Worm (Caenorhabditis elegans) whole organism, late embryonic: ENCODE measurements around the gene Y82E9BL.1.
"Not testable (repeated sequence)": the region's sequence is repeated elsewhere in the genome, so short reads cannot be mapped to it uniquely, and the experiment has no call there.

Experiments used
- C08G9.2 ChIP-seq: sonication (generic microtip); optimal IDR thresholded peaks from 2 replicates; lab custom pipeline; 2016; ENCODE audit warnings: mild to moderate bottlenecking, missing genetic modification characterization, moderate library complexity, missing compliant biosample characterization
- K09A11.1 ChIP-seq: sonication (generic microtip); optimal IDR thresholded peaks from 2 replicates; lab custom pipeline; 2017; ENCODE audit warnings: antibody characterized with exemption, mild to moderate bottlenecking, missing genetic modification characterization, missing compliant biosample characterization; ENCODE audit not compliant: insufficient read depth
- T23F11.4 ChIP-seq: fragments of 200-800 bp; sonication (Bioruptor generic); optimal IDR thresholded peaks from 2 replicates; lab custom pipeline; 2018; ENCODE audit warnings: mild to moderate bottlenecking, missing genetic modification characterization, missing compliant biosample characterization
- Y22D7AL.16 ChIP-seq: sonication (generic microtip); optimal IDR thresholded peaks from 2 replicates; lab custom pipeline; 2016; ENCODE audit warnings: missing genetic modification characterization, missing compliant biosample characterization
- ceh-19 ChIP-seq: fragments of 200-800 bp; sonication (Bioruptor generic); optimal IDR thresholded peaks from 2 replicates; lab custom pipeline; 2018; ENCODE audit warnings: mild to moderate bottlenecking, missing genetic modification characterization, missing compliant biosample characterization
- ceh-24 ChIP-seq: sonication (generic microtip); optimal IDR thresholded peaks from 2 replicates; lab custom pipeline; 2016; ENCODE audit warnings: mild to moderate bottlenecking, missing genetic modification characterization, missing compliant biosample characterization
- ceh-30 ChIP-seq: fragments of 150-350 bp; optimal IDR thresholded peaks from 2 replicates; lab custom pipeline; 2014; ENCODE audit warnings: missing biosample characterization, missing genetic modification characterization
- ceh-45 ChIP-seq: fragments of 200-800 bp; sonication (Bioruptor generic); IDR thresholded peaks from 2 replicates; pipeline ENCODE4 v1.3.6; 2022; ENCODE audit warnings: missing genetic modification reagents, missing genetic modification characterization, missing compliant biosample characterization
- ceh-6 ChIP-seq: fragments of 200-800 bp; sonication (Bioruptor generic); optimal IDR thresholded peaks from 2 replicates; lab custom pipeline; 2018; ENCODE audit warnings: mild to moderate bottlenecking, missing genetic modification characterization, missing compliant biosample characterization
- dmd-4 ChIP-seq: sonication (generic microtip); optimal IDR thresholded peaks from 2 replicates; lab custom pipeline; 2016; ENCODE audit warnings: borderline replicate concordance, missing genetic modification characterization, missing compliant biosample characterization
- dve-1 ChIP-seq: sonication (generic microtip); optimal IDR thresholded peaks from 2 replicates; lab custom pipeline; 2017; ENCODE audit warnings: antibody characterized with exemption, mild to moderate bottlenecking, missing genetic modification characterization, missing compliant biosample characterization
- elt-2 ChIP-seq: sonication (generic microtip); optimal IDR thresholded peaks from 2 replicates; lab custom pipeline; 2016; ENCODE audit warnings: missing genetic modification reagents, missing genetic modification characterization, missing compliant biosample characterization
- ets-4 ChIP-seq: sonication (generic microtip); optimal IDR thresholded peaks from 2 replicates; lab custom pipeline; 2016; ENCODE audit warnings: missing genetic modification characterization, missing compliant biosample characterization
- eyg-1 ChIP-seq: sonication (generic microtip); optimal IDR thresholded peaks from 2 replicates; lab custom pipeline; 2016; ENCODE audit warnings: missing genotype, missing genetic modification characterization, missing compliant biosample characterization
- gmeb-2 ChIP-seq: sonication (generic microtip); optimal IDR thresholded peaks from 2 replicates; lab custom pipeline; 2016; ENCODE audit warnings: missing genetic modification characterization, inconsistent platforms, missing compliant biosample characterization
- hlh-13 ChIP-seq: fragments of 200-800 bp; sonication (Bioruptor generic); optimal IDR thresholded peaks from 2 replicates; lab custom pipeline; 2018; ENCODE audit warnings: mild to moderate bottlenecking, missing genetic modification characterization, missing compliant biosample characterization
- hlh-8 ChIP-seq: sonication (generic microtip); optimal IDR thresholded peaks from 2 replicates; lab custom pipeline; 2016; ENCODE audit warnings: missing genotype, missing genetic modification characterization, missing compliant biosample characterization
- lin-11 ChIP-seq: fragments of 200-800 bp; sonication (Bioruptor generic); optimal IDR thresholded peaks from 2 replicates; lab custom pipeline; 2018; ENCODE audit warnings: mild to moderate bottlenecking, missing genetic modification characterization, missing compliant biosample characterization
- mec-3 ChIP-seq: sonication (generic microtip); optimal IDR thresholded peaks from 2 replicates; lab custom pipeline; 2016; ENCODE audit warnings: borderline replicate concordance, missing genetic modification characterization, missing compliant biosample characterization
- nhr-232 ChIP-seq: sonication (generic microtip); optimal IDR thresholded peaks from 2 replicates; lab custom pipeline; 2016; ENCODE audit warnings: missing genetic modification characterization, missing compliant biosample characterization
- odd-2 ChIP-seq: sonication (generic microtip); optimal IDR thresholded peaks from 2 replicates; lab custom pipeline; 2017; ENCODE audit warnings: antibody characterized with exemption, mild to moderate bottlenecking, missing genetic modification characterization, missing compliant biosample characterization
- pha-2 ChIP-seq: sonication (generic microtip); optimal IDR thresholded peaks from 2 replicates; lab custom pipeline; 2017; ENCODE audit warnings: mild to moderate bottlenecking, missing genetic modification characterization, missing compliant biosample characterization
- pha-4 ChIP-seq: fragments of 150-350 bp; optimal IDR thresholded peaks from 2 replicates; lab custom pipeline; 2018; ENCODE audit warnings: missing biosample characterization, missing genetic modification reagents, missing genetic modification characterization
- ref-2 ChIP-seq: sonication (generic microtip); optimal IDR thresholded peaks from 2 replicates; lab custom pipeline; 2016; ENCODE audit warnings: missing genetic modification characterization, missing compliant biosample characterization
- sox-4 ChIP-seq: sonication (generic microtip); optimal IDR thresholded peaks from 2 replicates; lab custom pipeline; 2017; ENCODE audit warnings: mild to moderate bottlenecking, missing genetic modification characterization, inconsistent platforms, missing compliant biosample characterization
- syd-9 ChIP-seq: sonication (generic microtip); optimal IDR thresholded peaks from 2 replicates; lab custom pipeline; 2016; ENCODE audit warnings: mild to moderate bottlenecking, missing genetic modification characterization, moderate library complexity, missing compliant biosample characterization
- tbx-2 ChIP-seq: sonication (generic microtip); optimal IDR thresholded peaks from 2 replicates; lab custom pipeline; 2016; ENCODE audit warnings: missing genetic modification characterization, missing compliant biosample characterization
- tbx-7 ChIP-seq: sonication (generic microtip); optimal IDR thresholded peaks from 2 replicates; lab custom pipeline; 2016; ENCODE audit warnings: missing genotype, missing genetic modification characterization, missing compliant biosample characterization
- unc-3 ChIP-seq, 2 experiments: fragments of 200-800 bp in 1 of 2; sonication (Bioruptor generic) in 1 of 2; sonication (generic microtip) in 1 of 2; conservative IDR thresholded peaks in 1 of 2; optimal IDR thresholded peaks in 1 of 2; 2 replicates each; pipeline versions ENCODE4 v1.3.6 to Lab custom; 2016 to 2022; ENCODE audit warnings: missing compliant biosample characterization in 2 of 2, missing genetic modification characterization in 2 of 2, missing genetic modification reagents in 1 of 2
- unc-42 ChIP-seq: sonication (generic microtip); optimal IDR thresholded peaks from 2 replicates; lab custom pipeline; 2016; ENCODE audit warnings: missing genotype, missing genetic modification characterization, missing compliant biosample characterization
- unc-55 ChIP-seq: sonication (generic microtip); optimal IDR thresholded peaks from 2 replicates; lab custom pipeline; 2017; ENCODE audit warnings: missing biosample characterization, missing genetic modification reagents, missing genetic modification characterization
- unc-86 ChIP-seq: sonication (generic microtip); optimal IDR thresholded peaks from 2 replicates; lab custom pipeline; 2016; ENCODE audit warnings: missing genetic modification characterization, missing compliant biosample characterization

Gene Y82E9BL.1

ce11 chrIII:1372563-1372962 is 17.3 kb upstream of the Y82E9BL.1 start:
- TF ChIP-seq ref-2 (no peak), hlh-8 (tag; lab: Kevin White, UChicago) (peak; percentile 69)

- no peak for TF ChIP-seq lin-11 (tag; lab: Kevin White, UChicago)
- no peak for TF ChIP-seq unc-42 (tag; lab: Kevin White, UChicago)
- TF ChIP-seq odd-2 (tag; lab: Kevin White, UChicago): no peak
- no peak for TF ChIP-seq C08G9.2 (tag; lab: Kevin White, UChicago)
- TF ChIP-seq eyg-1 (tag; lab: Kevin White, UChicago): no peak
- TF ChIP-seq gmeb-2 (tag; lab: Kevin White, UChicago): no peak
- TF ChIP-seq tbx-7 (tag; lab: Kevin White, UChicago): no peak
- TF ChIP-seq ceh-24: no peak
- no peak for TF ChIP-seq dmd-4 (tag; lab: Kevin White, UChicago)
- TF ChIP-seq K09A11.1 (tag; lab: Kevin White, UChicago): no peak
- TF ChIP-seq hlh-13 (GFP tag; lab: Kevin White, UChicago): no peak
- no peak for TF ChIP-seq ceh-30 (tag; lab: Kevin White, UChicago)
- TF ChIP-seq hlh-8 (tag; lab: Kevin White, UChicago): no peak
- no peak for TF ChIP-seq ceh-19 (GFP tag; lab: Kevin White, UChicago)
- no peak for TF ChIP-seq nhr-232
- no peak for TF ChIP-seq unc-55 (GFP tag; lab: Kevin White, UChicago)
These were observed 4.4 kb upstream of the Y82E9BL.1 start, which contains the start of gene Y82E9BR.9 for ce11 chrIII:1359669-1360068. TSS of gene Y82E9BR.9 (minus strand) at chrIII:1359769.

- not testable (repeated sequence) for TF ChIP-seq ets-4; K09A11.1 (tag; lab: Kevin White, UChicago); dve-1 (tag; lab: Kevin White, UChicago)
- TF ChIP-seq, all 69 proteins: peak for 0; not testable (repeated sequence) for 69
These were observed 2.8 kb upstream of the Y82E9BL.1 start, which contains the start of gene Y82E9BR.8 for ce11 chrIII:1357973-1358372. TSS of gene Y82E9BR.8 (minus strand) at chrIII:1358073.

- no peak for TF ChIP-seq sox-4
- TF ChIP-seq syd-9 (tag; lab: Kevin White, UChicago): no peak
- no peak for TF ChIP-seq pha-4 (tag; lab: Kevin White, UChicago)
- TF ChIP-seq tbx-2 (tag; lab: Kevin White, UChicago): no peak
- TF ChIP-seq ceh-6 (GFP tag; lab: Kevin White, UChicago): no peak
These were observed 697 bp downstream of the Y82E9BL.1 start for ce11 chrIII:1354523-1354922.

- TF ChIP-seq hlh-13 (GFP tag; lab: Kevin White, UChicago) (no peak), T23F11.4 (GFP tag; lab: Kevin White, UChicago) (no peak), elt-2 (tag; lab: Kevin White, UChicago) (no peak), unc-86 (no peak), pha-2 (tag; lab: Kevin White, UChicago) (no peak), C08G9.2 (tag; lab: Kevin White, UChicago) (no peak), ceh-24 (no peak), mec-3 (no peak), unc-3 (GFP tag; conservative IDR thresholded peaks at IDR 0.05; lab: Robert Waterston, UW) (no peak), unc-3 (tag; optimal IDR thresholded peaks at IDR 0.05; lab: Kevin White, UChicago) (no peak)
These were observed 4.5 kb downstream of the Y82E9BL.1 start, which contains the start of gene Y82E9BL.3 for ce11 chrIII:1350745-1351144. TSS of gene Y82E9BL.3 (minus strand) at chrIII:1350845.

- no peak for TF ChIP-seq ceh-6 (GFP tag; lab: Kevin White, UChicago)
- TF ChIP-seq Y22D7AL.16 (tag; lab: Kevin White, UChicago): no peak
- TF ChIP-seq ceh-45 (GFP tag; lab: Robert Waterston, UW): no peak
- TF ChIP-seq K09A11.1 (tag; lab: Kevin White, UChicago): no peak
These were observed 5.9 kb downstream of the Y82E9BL.1 start, which contains the start of gene fbxa-25 for ce11 chrIII:1349313-1349712. TSS of gene fbxa-25 (minus strand) at chrIII:1349450.
